Fruit fly (Drosophila melanogaster) whole organism, prepupa: ENCODE data around the gene net.

Experiments used
- CG31627 ChIP-seq: fragments of 200-800 bp; sonication (Bioruptor generic); optimal IDR thresholded peaks from 3 replicates; lab custom pipeline; 2016; ENCODE audit warnings: missing biosample characterization, missing genetic modification characterization
- CG32006 ChIP-seq: fragments of 200-800 bp; sonication (Bioruptor generic); optimal IDR thresholded peaks from 3 replicates; lab custom pipeline; 2017; ENCODE audit warnings: missing biosample characterization, mild to moderate bottlenecking, missing genetic modification characterization
- ss ChIP-seq, 2 experiments: fragments of 200-800 bp; sonication (Bioruptor generic); optimal IDR thresholded peaks; 2 replicates in 1 of 2; 3 replicates in 1 of 2; lab custom pipeline; 2017 to 2018; ENCODE audit warnings: mild to moderate bottlenecking in 2 of 2, missing biosample characterization in 2 of 2, missing genetic modification characterization in 2 of 2, moderate library complexity in 1 of 2

DNA sequence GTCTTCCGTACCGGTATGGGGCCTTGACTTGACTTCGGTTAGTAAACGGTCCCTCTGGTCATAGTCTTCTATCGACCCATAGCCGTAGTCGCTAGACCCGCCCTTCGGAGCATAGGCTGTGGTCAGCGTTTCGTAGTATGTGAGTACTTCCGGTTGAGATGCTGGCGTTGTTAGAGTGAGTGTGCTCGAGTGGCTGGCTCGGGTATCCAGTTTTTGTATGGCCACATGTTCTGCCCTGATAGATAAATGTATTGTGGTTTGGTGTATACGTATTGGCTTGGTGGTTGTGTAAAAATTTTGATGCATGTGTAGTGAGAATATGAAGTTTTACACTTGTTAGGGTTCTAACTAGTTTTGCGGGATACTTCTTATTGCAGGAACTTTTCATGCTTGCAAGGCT lies 53.1 kb downstream of the net start:
- no peak for TF ChIP-seq CG31627 (GFP tag; lab: Kevin White, UChicago)
- TF ChIP-seq ss (GFP tag; optimal IDR thresholded peaks at IDR 0.05; lab: Kevin White, UChicago), result no peak
- no peak for TF ChIP-seq CG32006 (GFP tag; lab: Kevin White, UChicago)
